Fruit fly (Drosophila melanogaster): Measurements from ENCODE around the gene VhaSFD.

VhaSFD gene

DNA sequence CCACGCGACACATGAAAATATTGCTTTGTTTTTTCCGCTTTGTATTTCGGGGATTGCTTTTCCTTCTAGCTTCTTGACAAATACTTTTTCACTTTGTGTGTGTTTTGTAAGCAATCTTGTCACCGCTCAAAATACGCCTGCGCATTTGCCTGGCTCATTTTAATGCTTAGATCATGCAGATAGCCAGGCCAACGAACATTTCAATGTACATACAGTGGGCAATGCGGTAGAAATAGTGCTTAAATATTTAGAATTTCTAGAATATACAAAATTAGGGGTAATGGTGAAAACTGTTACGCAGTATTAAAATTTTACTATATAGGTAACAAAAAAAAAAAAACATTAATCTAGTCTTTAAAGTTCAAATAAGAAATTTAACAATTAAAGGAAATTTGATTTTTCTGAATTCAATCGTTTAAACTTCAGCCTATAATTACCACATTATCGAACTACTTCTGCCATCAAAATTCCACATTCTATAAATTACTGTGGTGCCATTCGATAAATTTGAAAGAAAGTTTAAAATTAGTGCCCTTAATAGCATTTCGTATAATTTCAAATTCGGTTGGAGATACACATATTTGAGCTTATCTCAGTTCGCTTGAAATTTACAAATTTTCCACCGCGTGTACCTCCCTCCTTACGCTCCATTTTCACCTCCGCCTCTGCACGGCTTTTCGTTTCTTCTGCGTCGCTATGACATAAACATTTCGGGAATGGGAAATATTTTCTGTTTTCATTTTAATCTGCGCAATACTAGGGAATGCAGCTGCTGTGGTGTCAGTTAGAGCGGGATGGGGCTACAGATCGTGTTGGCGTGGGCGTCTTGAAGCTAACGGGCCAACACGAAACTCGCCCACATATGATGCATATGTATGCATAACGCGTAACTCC is 20.5 kb downstream of the VhaSFD start:
- TF ChIP-seq CG8478 (optimal IDR thresholded peaks at IDR 0.05) (no peak), CTCF (optimal IDR thresholded peaks at IDR 0.05) (no peak)

- TF ChIP-seq CG8478 (optimal IDR thresholded peaks at IDR 0.05) (no peak), CTCF (optimal IDR thresholded peaks at IDR 0.05) (no peak)
Measured at dm6 chr2L:16703753-16704152, 23.9 kb downstream of the VhaSFD start.

dm6 chr2L:16703008-16703510 is 24.6 kb downstream of the VhaSFD start:
- TF ChIP-seq CG8478 (optimal IDR thresholded peaks at IDR 0.05), result no peak
- no peak for TF ChIP-seq CTCF (optimal IDR thresholded peaks at IDR 0.05)

DNA sequence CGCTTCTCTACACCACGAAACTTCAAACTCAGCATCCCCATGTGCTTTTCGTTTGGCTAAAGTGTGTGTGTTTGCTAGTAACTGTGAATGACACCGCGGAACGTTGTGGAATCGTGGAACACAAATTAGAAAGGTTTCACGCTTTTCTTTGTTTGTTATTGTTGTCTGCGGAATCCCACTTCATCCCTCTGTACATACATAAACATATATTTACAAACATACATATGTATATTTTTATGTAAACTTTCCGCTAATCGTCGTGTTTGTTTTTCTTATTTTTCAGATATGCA is 37.1 kb downstream of the VhaSFD start:
- TF ChIP-seq CTCF (optimal IDR thresholded peaks at IDR 0.05) (no peak), CG8478 (optimal IDR thresholded peaks at IDR 0.05) (no peak)

- no peak for TF ChIP-seq CTCF (optimal IDR thresholded peaks at IDR 0.05)
- no peak for TF ChIP-seq CG8478 (optimal IDR thresholded peaks at IDR 0.05)
Measured at dm6 chr2L:16689800-16690618, 37.6 kb downstream of the VhaSFD start.

dm6 chr2L:16687863-16688262 is 39.8 kb downstream of the VhaSFD start:
- TF ChIP-seq CG8478 (optimal IDR thresholded peaks at IDR 0.05) (no peak), CTCF (optimal IDR thresholded peaks at IDR 0.05) (no peak)

DNA sequence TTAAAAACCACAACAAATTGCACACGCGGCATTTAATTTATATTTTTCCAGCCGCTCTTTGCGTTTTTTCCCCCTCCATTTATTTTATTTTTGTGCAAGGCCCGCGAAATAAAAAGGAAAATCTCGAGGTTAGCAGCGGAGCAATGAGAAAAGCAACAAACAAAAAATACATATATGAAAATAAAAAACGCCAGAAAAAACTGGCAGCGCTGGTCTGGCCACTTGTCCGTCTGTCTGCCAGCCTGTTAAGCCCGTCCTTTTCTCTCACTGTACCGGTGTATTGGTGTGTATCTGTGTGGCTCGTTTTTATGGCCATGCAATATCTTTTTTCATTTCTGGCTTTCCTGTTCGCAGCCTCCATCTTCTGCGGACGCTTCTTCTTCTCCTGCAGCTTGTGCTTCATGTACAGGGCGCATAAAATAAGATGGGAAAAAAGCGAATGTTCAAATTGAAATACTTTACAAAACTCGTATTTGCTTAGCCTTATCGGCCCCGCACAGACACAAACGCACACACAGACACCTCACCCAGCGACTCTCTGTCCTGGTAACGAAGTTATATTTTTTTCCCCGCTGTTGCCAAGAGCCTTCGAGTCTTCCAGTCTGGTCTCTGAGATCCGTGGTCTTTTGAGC is 41.1 kb downstream of the VhaSFD start:
- TF ChIP-seq CG8478 (optimal IDR thresholded peaks at IDR 0.05) (no peak), CTCF (optimal IDR thresholded peaks at IDR 0.05) (no peak)

dm6 chr2L:16685612-16685912 is 42.1 kb downstream of the VhaSFD start:
- TF ChIP-seq CG8478 (optimal IDR thresholded peaks at IDR 0.05) (no peak), CTCF (optimal IDR thresholded peaks at IDR 0.05) (peak in 1 of 2 experiments; percentile 18)

- TF ChIP-seq CTCF (optimal IDR thresholded peaks at IDR 0.05) (no peak), CG8478 (optimal IDR thresholded peaks at IDR 0.05) (no peak)
Measured at dm6 chr2L:16684908-16685611, 42.6 kb downstream of the VhaSFD start.

- TF ChIP-seq CTCF (optimal IDR thresholded peaks at IDR 0.05) (no peak), CG8478 (optimal IDR thresholded peaks at IDR 0.05) (no peak)
Measured at dm6 chr2L:16683958-16684877, 43.4 kb downstream of the VhaSFD start, which contains the start of gene CG31807. TSS of gene CG31807 (minus strand) at chr2L:16684008.

DNA sequence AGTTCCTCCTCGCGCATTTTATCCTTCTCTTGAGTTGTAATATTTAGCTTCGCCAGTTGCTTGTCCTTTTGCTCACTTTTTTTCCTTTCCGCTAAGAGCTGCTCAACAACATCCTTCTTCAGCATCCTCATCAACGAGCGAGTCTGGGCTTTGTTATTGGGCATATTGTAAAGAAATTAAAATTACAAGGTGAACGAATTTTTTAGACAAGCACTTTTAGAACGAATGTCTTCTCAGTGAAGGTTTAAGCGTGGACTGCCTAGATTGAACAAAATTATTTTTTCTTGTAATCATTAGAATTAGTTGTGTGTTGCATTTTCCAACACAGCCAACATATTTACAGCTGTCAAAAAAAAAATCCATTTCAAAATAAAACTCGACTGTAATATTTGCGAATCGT is 45.4 kb downstream of the VhaSFD start, which contains the start of gene CG33552:
TSS of gene CG33552 (plus strand) at position 301 of the 400 bp plus-strand sequence.
- TF ChIP-seq CG8478 (optimal IDR thresholded peaks at IDR 0.05) (no peak), CTCF (optimal IDR thresholded peaks at IDR 0.05) (no peak)

DNA sequence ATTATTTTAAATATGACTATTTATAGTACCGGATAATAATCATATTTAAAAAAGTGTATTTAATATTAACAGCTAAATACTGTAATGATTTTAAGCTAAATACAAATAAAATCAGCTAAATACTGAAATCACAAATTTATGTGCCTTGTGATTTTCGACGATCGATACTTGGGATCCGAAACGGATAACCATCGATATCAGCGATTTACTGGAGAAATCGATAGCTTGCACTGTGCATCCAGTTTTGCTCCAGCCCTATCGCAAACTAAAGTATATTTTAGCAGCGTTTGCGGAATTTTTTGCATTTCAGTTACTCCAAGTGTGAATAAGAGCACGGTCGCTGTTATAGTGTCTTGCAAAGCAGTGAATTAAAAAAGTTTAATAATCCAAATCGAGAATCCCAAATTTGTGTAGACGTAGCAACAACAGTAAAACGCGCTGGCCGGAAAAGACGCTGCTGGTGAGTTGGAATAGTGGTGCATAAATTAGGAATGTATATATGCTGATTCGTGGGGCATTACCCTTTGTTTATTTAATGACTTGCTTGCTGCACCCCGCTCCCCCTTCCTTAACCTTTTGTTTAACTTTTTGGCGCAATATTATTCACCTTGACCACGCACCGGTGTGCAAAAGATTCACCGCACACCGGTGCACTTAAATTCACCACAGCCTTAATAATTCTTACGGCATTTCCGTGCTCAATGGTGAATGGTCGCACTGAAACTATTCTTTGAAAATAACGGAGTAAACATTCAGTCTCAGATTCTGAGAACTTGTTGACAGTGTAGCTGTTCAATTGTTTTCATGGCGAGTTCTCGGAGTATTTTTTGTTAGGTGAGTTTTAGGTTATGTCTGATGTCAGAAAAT is 47.6 kb downstream of the VhaSFD start, which contains the start of the genes grp and squ:
TSS of gene grp (plus strand) at position 238 of the 867 bp plus-strand sequence.
TSS of gene squ (plus strand) at position 238 of the 867 bp plus-strand sequence.
- TF ChIP-seq CG8478 (optimal IDR thresholded peaks at IDR 0.05) (no peak), CTCF (optimal IDR thresholded peaks at IDR 0.05) (peak in 1 of 2 experiments; percentile 27)

DNA sequence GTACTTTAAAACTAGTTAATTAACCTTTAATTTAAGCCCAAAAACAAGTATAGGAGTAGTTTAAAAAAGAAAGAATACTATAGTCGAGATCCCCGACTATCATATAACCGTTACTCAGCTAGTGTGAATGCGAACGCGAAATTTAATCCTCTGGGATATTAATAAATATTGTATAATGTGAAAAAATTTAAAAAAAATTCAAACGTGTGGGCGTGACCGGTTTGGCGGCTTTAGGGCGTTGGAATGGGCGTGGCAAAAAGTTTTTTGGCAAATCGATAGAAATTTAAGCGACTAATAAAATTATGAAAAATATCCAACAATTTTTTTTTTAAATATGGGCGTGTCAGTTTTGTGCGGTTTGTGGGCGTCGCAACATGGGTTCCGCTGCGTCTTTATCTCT is 48.6 kb downstream of the VhaSFD start:
- TF ChIP-seq CTCF (optimal IDR thresholded peaks at IDR 0.05) (no peak), CG8478 (optimal IDR thresholded peaks at IDR 0.05) (no peak)
